Worm (Caenorhabditis elegans) whole organism, early embryonic: ENCODE measurements around the gene H01G02.3.

Experiments used
- F13C5.2 ChIP-seq: sonication (generic microtip); optimal IDR thresholded peaks from 2 replicates; lab custom pipeline; 2017; ENCODE audit warnings: mild to moderate bottlenecking, missing genetic modification characterization, inconsistent platforms, missing compliant biosample characterization
- aly-1 ChIP-seq: sonication (generic microtip); optimal IDR thresholded peaks from 2 replicates; lab custom pipeline; 2016; ENCODE audit warnings: missing genetic modification characterization, missing compliant biosample characterization
- ama-1 ChIP-seq: fragments of 150-350 bp; optimal IDR thresholded peaks from 2 replicates; lab custom pipeline; 2014
- ceh-13 ChIP-seq: fragments of 200-800 bp; sonication (Bioruptor generic); optimal IDR thresholded peaks from 2 replicates; lab custom pipeline; 2018; ENCODE audit warnings: mild to moderate bottlenecking, missing genetic modification characterization, missing compliant biosample characterization
- ceh-36 ChIP-seq: sonication (generic microtip); optimal IDR thresholded peaks from 2 replicates; lab custom pipeline; 2016; ENCODE audit warnings: missing genetic modification characterization, inconsistent platforms, missing compliant biosample characterization
- ets-7 ChIP-seq: sonication (generic microtip); optimal IDR thresholded peaks from 2 replicates; lab custom pipeline; 2016; ENCODE audit warnings: missing genotype, missing genetic modification characterization, missing compliant biosample characterization
- hmg-4 ChIP-seq: fragments of 200-800 bp; sonication (Bioruptor generic); optimal IDR thresholded peaks from 2 replicates; lab custom pipeline; 2018; ENCODE audit warnings: mild to moderate bottlenecking, missing genetic modification characterization, missing compliant biosample characterization
- pes-1 ChIP-seq: fragments of 200-800 bp; sonication (Bioruptor generic); IDR thresholded peaks from 2 replicates; pipeline ENCODE4 v1.3.6; 2022; ENCODE audit warnings: missing genetic modification reagents, missing genetic modification characterization, missing compliant biosample characterization
- scrt-1 ChIP-seq: fragments of 200-800 bp; sonication (Bioruptor generic); IDR thresholded peaks from 2 replicates; pipeline ENCODE4 v1.3.6; 2022; ENCODE audit warnings: missing genetic modification characterization, missing compliant biosample characterization
- tbx-11 ChIP-seq: fragments of 200-800 bp; sonication (Bioruptor generic); IDR thresholded peaks from 2 replicates; pipeline ENCODE4 v1.3.6; 2022; ENCODE audit warnings: missing genetic modification characterization, missing compliant biosample characterization
- tbx-37 ChIP-seq: fragments of 200-800 bp; sonication (Bioruptor generic); conservative IDR thresholded peaks from 2 replicates; pipeline ENCODE4 v1.3.6; 2022; ENCODE audit warnings: missing genetic modification reagents, missing genetic modification characterization, missing compliant biosample characterization

- TF ChIP-seq ama-1 (lab: Kevin White, UChicago), result no peak
- TF ChIP-seq ceh-13 (GFP tag; lab: Kevin White, UChicago), result no peak
- no peak for TF ChIP-seq aly-1 (tag; lab: Kevin White, UChicago)
- TF ChIP-seq pes-1, result no peak
- no peak for TF ChIP-seq tbx-37 (GFP tag; lab: Robert Waterston, UW)
- no peak for TF ChIP-seq ceh-36 (tag; lab: Kevin White, UChicago)
- TF ChIP-seq tbx-11 (GFP tag; lab: Robert Waterston, UW), result no peak
- no peak for TF ChIP-seq F13C5.2 (tag; lab: Kevin White, UChicago)
- TF ChIP-seq scrt-1, result no peak
- no peak for TF ChIP-seq hmg-4 (GFP tag; lab: Kevin White, UChicago)
- TF ChIP-seq ets-7, result no peak
Observed at ce11 chrIV:11771064-11771463, 21.3 kb downstream of the H01G02.3 start.
